Fruit fly (Drosophila melanogaster): ENCODE measurements around the gene dysf.

DNA sequence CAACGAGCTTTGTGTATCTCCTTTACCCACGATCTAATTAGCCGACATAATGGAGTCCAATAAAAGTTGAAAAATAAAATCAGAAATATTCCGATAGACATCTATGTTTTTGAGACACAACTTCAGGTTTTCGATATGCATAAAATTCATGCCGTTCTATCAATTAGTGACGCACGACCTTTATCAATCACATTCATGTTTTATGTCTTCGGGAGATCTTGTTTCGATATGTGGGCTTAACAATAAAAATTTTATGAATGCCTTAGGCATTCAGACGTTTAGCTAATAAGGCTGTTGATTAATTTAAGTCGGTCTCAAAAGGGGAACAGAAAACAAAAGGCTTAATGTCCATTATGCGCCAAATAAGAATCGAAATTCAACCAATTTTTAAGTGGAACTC is 21.5 kb upstream of the dysf start:
- no peak for TF ChIP-seq CG8478 (optimal IDR thresholded peaks at IDR 0.05)
- TF ChIP-seq CTCF (optimal IDR thresholded peaks at IDR 0.05): no peak

All from S2 (cell line).